Worm (Caenorhabditis elegans) whole organism, L4 larva: ENCODE results near the gene his-62.
A peak's percentile ranks its signal among the peaks of the same experiment; 100 is the strongest.

Experiments
- F26F4.8 ChIP-seq: fragments of 200-800 bp; sonication (Bioruptor generic); conservative IDR thresholded peaks from 2 replicates; pipeline ENCODE4 v1.3.6; 2022; ENCODE audit warnings: missing genetic modification characterization, missing compliant biosample characterization
- F49E8.2 ChIP-seq: sonication (generic microtip); optimal IDR thresholded peaks from 2 replicates; lab custom pipeline; 2016; ENCODE audit warnings: missing compliant biosample characterization, mild to moderate bottlenecking, missing genetic modification characterization, borderline replicate concordance
- T20F7.1 ChIP-seq: fragments of 200-800 bp; sonication (Bioruptor generic); optimal IDR thresholded peaks from 2 replicates; lab custom pipeline; 2018; ENCODE audit warnings: mild to moderate bottlenecking, missing genetic modification characterization, missing compliant biosample characterization
- Y105C5A.15 ChIP-seq: fragments of 200-800 bp; sonication (Bioruptor generic); IDR thresholded peaks from 2 replicates; pipeline ENCODE4 v1.3.6; 2022; ENCODE audit warnings: missing genetic modification characterization, missing compliant biosample characterization
- Y48G9A.11 ChIP-seq: fragments of 200-800 bp; sonication (Bioruptor generic); IDR thresholded peaks from 2 replicates; pipeline ENCODE4 v1.3.6; 2022; ENCODE audit warnings: missing genetic modification reagents, missing genetic modification characterization, missing compliant biosample characterization
- Y75B8A.6 ChIP-seq: fragments of 200-800 bp; sonication (Bioruptor generic); IDR thresholded peaks from 2 replicates; pipeline ENCODE4 v1.3.6; 2022; ENCODE audit warnings: missing genetic modification reagents, missing genetic modification characterization, missing compliant biosample characterization
- aha-1 ChIP-seq: fragments of 150-350 bp; peaks from one replicate; lab custom pipeline; 2014; ENCODE audit warnings: missing biosample characterization, missing genetic modification characterization
- ama-1 ChIP-seq: fragments of 150-350 bp; optimal IDR thresholded peaks from 2 replicates; lab custom pipeline; 2014; ENCODE audit warnings: inconsistent platforms, mixed read lengths
- arid-1 ChIP-seq: fragments of 200-800 bp; sonication (Bioruptor generic); conservative IDR thresholded peaks from 2 replicates; pipeline ENCODE4 v1.3.6; 2022; ENCODE audit warnings: missing genetic modification reagents, missing genetic modification characterization, missing compliant biosample characterization
- ceh-20 ChIP-seq: fragments of 200-800 bp; sonication (Bioruptor generic); IDR thresholded peaks from 2 replicates; pipeline ENCODE4 v1.3.6; 2022; ENCODE audit warnings: missing genetic modification reagents, missing genetic modification characterization, missing compliant biosample characterization
- ceh-82 ChIP-seq: sonication (generic microtip); optimal IDR thresholded peaks from 2 replicates; lab custom pipeline; 2017; ENCODE audit warnings: missing biosample characterization, missing genetic modification characterization
- ctbp-1 ChIP-seq: fragments of 200-800 bp; sonication (Bioruptor generic); IDR thresholded peaks from 2 replicates; pipeline ENCODE4 v1.3.6; 2022; ENCODE audit warnings: missing genetic modification reagents, missing genetic modification characterization, missing compliant biosample characterization
- daf-16 ChIP-seq, 3 experiments: sonication (generic microtip); optimal IDR thresholded peaks; 2 replicates each; lab custom pipeline; 2016 to 2017; ENCODE audit warnings: missing genetic modification characterization in 3 of 3, missing genetic modification reagents in 3 of 3, mild to moderate bottlenecking in 2 of 3, missing compliant biosample characterization in 2 of 3, missing biosample characterization in 1 of 3, moderate library complexity in 1 of 3
- daf-8 ChIP-seq: fragments of 200-800 bp; sonication (Bioruptor generic); IDR thresholded peaks from 2 replicates; pipeline ENCODE4 v1.3.6; 2022; ENCODE audit warnings: missing genetic modification characterization, missing compliant biosample characterization
- dmd-6 ChIP-seq: fragments of 200-800 bp; sonication (Bioruptor generic); IDR thresholded peaks from 2 replicates; pipeline ENCODE4 v1.3.6; 2022; ENCODE audit warnings: missing genetic modification reagents, missing genetic modification characterization, missing compliant biosample characterization
- dmd-8 ChIP-seq: fragments of 200-800 bp; sonication (Bioruptor generic); IDR thresholded peaks from 2 replicates; pipeline ENCODE4 v1.3.6; 2022; ENCODE audit warnings: missing genetic modification characterization, missing compliant biosample characterization
- duxl-1 ChIP-seq: sonication (generic microtip); optimal IDR thresholded peaks from 2 replicates; lab custom pipeline; 2016; ENCODE audit warnings: mild to moderate bottlenecking, missing genetic modification characterization, moderate library complexity, missing compliant biosample characterization; ENCODE audit not compliant: poor library complexity
- dve-1 ChIP-seq: sonication (generic microtip); optimal IDR thresholded peaks from 2 replicates; lab custom pipeline; 2017; ENCODE audit warnings: antibody characterized with exemption, mild to moderate bottlenecking, missing genetic modification characterization, missing compliant biosample characterization; ENCODE audit not compliant: insufficient read depth
- hlh-11 ChIP-seq: fragments of 200-800 bp; sonication (Bioruptor generic); optimal IDR thresholded peaks from 2 replicates; lab custom pipeline; 2018; ENCODE audit warnings: mild to moderate bottlenecking, missing genetic modification characterization, missing compliant biosample characterization
- hmg-1.1 ChIP-seq: fragments of 200-800 bp; sonication (Bioruptor generic); IDR thresholded peaks from 2 replicates; pipeline ENCODE4 v1.3.6; 2022; ENCODE audit warnings: missing genetic modification reagents, missing genetic modification characterization, missing compliant biosample characterization
- lim-7 ChIP-seq: fragments of 200-800 bp; sonication (Bioruptor generic); IDR thresholded peaks from 2 replicates; pipeline ENCODE4 v1.3.6; 2022; ENCODE audit warnings: missing genetic modification characterization, missing compliant biosample characterization
- lin-13 ChIP-seq: fragments of 150-350 bp; optimal IDR thresholded peaks from 2 replicates; lab custom pipeline; 2014; ENCODE audit warnings: missing biosample characterization, missing genetic modification reagents, missing genetic modification characterization
- lin-38 ChIP-seq: fragments of 200-800 bp; sonication (Bioruptor generic); IDR thresholded peaks from 2 replicates; pipeline ENCODE4 v1.3.6; 2022; ENCODE audit warnings: missing genetic modification reagents, missing genetic modification characterization, missing compliant biosample characterization
- lsy-2 ChIP-seq, 2 experiments: fragments of 150-350 bp in 1 of 2; sonication (generic microtip) in 1 of 2; optimal IDR thresholded peaks; 2 replicates each; lab custom pipeline; 2014 to 2017; ENCODE audit warnings: missing biosample characterization in 2 of 2, missing genetic modification characterization in 2 of 2
- madf-9 ChIP-seq: fragments of 200-800 bp; sonication (Bioruptor generic); conservative IDR thresholded peaks from 2 replicates; pipeline ENCODE4 v1.3.6; 2022; ENCODE audit warnings: missing genetic modification reagents, missing genetic modification characterization, missing compliant biosample characterization
- mep-1 ChIP-seq: fragments of 150-350 bp; sonication (generic microtip); optimal IDR thresholded peaks from 3 replicates; lab custom pipeline; 2014; ENCODE audit warnings: missing biosample characterization, missing genetic modification characterization
- mes-2 ChIP-seq: sonication (generic microtip); optimal IDR thresholded peaks from 2 replicates; lab custom pipeline; 2016; ENCODE audit warnings: missing genotype, mild to moderate bottlenecking, missing genetic modification characterization, missing compliant biosample characterization; ENCODE audit not compliant: poor library complexity, severe bottlenecking
- nhr-10 ChIP-seq: fragments of 150-350 bp; optimal IDR thresholded peaks from 2 replicates; lab custom pipeline; 2014; ENCODE audit warnings: missing biosample characterization, missing genetic modification characterization
- nhr-237 ChIP-seq: sonication (generic microtip); optimal IDR thresholded peaks from 2 replicates; lab custom pipeline; 2017; ENCODE audit warnings: missing biosample characterization, missing genetic modification characterization
- nhr-25 ChIP-seq: sonication (generic microtip); optimal IDR thresholded peaks from 2 replicates; lab custom pipeline; 2017; ENCODE audit warnings: missing genetic modification characterization, mild to moderate bottlenecking, missing compliant biosample characterization, antibody characterized with exemption, moderate library complexity, borderline replicate concordance; ENCODE audit not compliant: insufficient read depth
- nhr-28 ChIP-seq: fragments of 150-350 bp; optimal IDR thresholded peaks from 2 replicates; lab custom pipeline; 2014; ENCODE audit warnings: missing biosample characterization, missing genetic modification characterization
- nhr-48 ChIP-seq: sonication (generic microtip); optimal IDR thresholded peaks from 2 replicates; lab custom pipeline; 2016; ENCODE audit warnings: mild to moderate bottlenecking, missing genetic modification characterization, missing compliant biosample characterization
- nhr-77 ChIP-seq: fragments of 150-350 bp; optimal IDR thresholded peaks from 2 replicates; lab custom pipeline; 2014; ENCODE audit warnings: missing biosample characterization, missing genetic modification characterization
- pha-4 ChIP-seq, 2 experiments: fragments of 150-350 bp in 1 of 2; fragments of 200-800 bp in 1 of 2; sonication (Bioruptor generic) in 1 of 2; IDR thresholded peaks in 1 of 2; optimal IDR thresholded peaks in 1 of 2; 2 replicates each; pipeline versions ENCODE4 v1.3.6 to Lab custom; 2014 to 2022; ENCODE audit warnings: missing genetic modification characterization in 2 of 2, missing genetic modification reagents in 2 of 2, missing biosample characterization in 1 of 2, missing compliant biosample characterization in 1 of 2
- php-3 ChIP-seq: fragments of 200-800 bp; sonication (Bioruptor generic); IDR thresholded peaks from 2 replicates; pipeline ENCODE4 v1.3.6; 2022; ENCODE audit warnings: missing genetic modification reagents, missing genetic modification characterization, missing compliant biosample characterization
- set-16 ChIP-seq: fragments of 200-800 bp; sonication (Bioruptor generic); IDR thresholded peaks from 2 replicates; pipeline ENCODE4 v1.3.6; 2022; ENCODE audit warnings: missing genetic modification reagents, missing genetic modification characterization, missing compliant biosample characterization
- snpc-1.2 ChIP-seq: fragments of 200-800 bp; sonication (Bioruptor generic); IDR thresholded peaks from 2 replicates; pipeline ENCODE4 v1.3.6; 2022; ENCODE audit warnings: missing genetic modification reagents, missing genetic modification characterization, missing compliant biosample characterization
- snpc-4 ChIP-seq: fragments of 150-350 bp; optimal IDR thresholded peaks from 2 replicates; lab custom pipeline; 2014; ENCODE audit warnings: missing biosample characterization, missing genetic modification characterization
- tag-97 ChIP-seq: fragments of 200-800 bp; sonication (Bioruptor generic); IDR thresholded peaks from 2 replicates; pipeline ENCODE4 v1.3.6; 2022; ENCODE audit warnings: missing genetic modification characterization, missing compliant biosample characterization
- tra-1 ChIP-seq: fragments of 200-800 bp; sonication (Bioruptor generic); IDR thresholded peaks from 2 replicates; pipeline ENCODE4 v1.3.6; 2022; ENCODE audit warnings: missing genetic modification reagents, missing genetic modification characterization, missing compliant biosample characterization
- unc-130 ChIP-seq: sonication (generic microtip); optimal IDR thresholded peaks from 2 replicates; lab custom pipeline; 2016; ENCODE audit warnings: missing genetic modification reagents, missing genetic modification characterization, missing compliant biosample characterization
- unc-62 ChIP-seq, 3 experiments: fragments of 150-350 bp in 1 of 3; sonication (generic microtip); optimal IDR thresholded peaks in 2 of 3; peaks in 1 of 3; 1 replicate in 1 of 3; 2 replicates in 2 of 3; lab custom pipeline; 2014 to 2017; ENCODE audit warnings: missing biosample characterization in 3 of 3, missing genetic modification characterization in 3 of 3, missing genetic modification reagents in 3 of 3, missing genotype in 1 of 3
- zfp-3 ChIP-seq: fragments of 200-800 bp; sonication (Bioruptor generic); conservative IDR thresholded peaks from 2 replicates; pipeline ENCODE4 v1.3.6; 2022; ENCODE audit warnings: missing genetic modification reagents, missing genetic modification characterization, missing compliant biosample characterization
- zip-11 ChIP-seq: fragments of 200-800 bp; sonication (Bioruptor generic); IDR thresholded peaks from 2 replicates; pipeline ENCODE4 v1.3.6; 2022; ENCODE audit warnings: missing genetic modification characterization, missing compliant biosample characterization
- ztf-7 ChIP-seq: fragments of 150-350 bp; optimal IDR thresholded peaks from 2 replicates; lab custom pipeline; 2014; ENCODE audit warnings: missing biosample characterization, missing genetic modification characterization

The his-62 gene

DNA sequence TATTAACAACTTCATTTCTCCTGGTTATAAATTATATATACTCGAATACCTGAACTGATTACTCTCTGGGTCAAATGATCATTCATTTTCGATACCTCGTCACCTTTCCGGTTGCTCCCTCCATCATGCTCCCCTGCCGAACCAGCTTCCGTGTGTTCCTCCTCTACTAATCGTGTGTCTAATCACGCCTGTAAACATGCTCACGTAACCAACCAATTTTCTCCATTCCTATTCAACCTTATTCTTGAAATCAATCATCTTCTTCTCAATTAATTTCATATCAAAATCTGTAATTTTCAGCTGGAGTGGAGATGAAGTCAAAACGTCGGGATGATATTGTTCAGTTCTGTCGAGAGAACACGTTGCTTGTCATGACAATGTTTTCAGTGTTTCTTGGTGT lies 17.0 kb downstream of the his-62 start, which contains the start of gene glt-6:
Gene glt-6 (plus strand): TSS at position 301 of the 400 bp plus-strand sequence.
- TF ChIP-seq Y105C5A.15, result no peak
- no peak for TF ChIP-seq madf-9
- no peak for TF ChIP-seq snpc-4 (tag; lab: Kevin White, UChicago)
- TF ChIP-seq ceh-82 (tag; lab: Kevin White, UChicago), result no peak
- TF ChIP-seq nhr-10 (tag; lab: Kevin White, UChicago), result no peak
- TF ChIP-seq nhr-28, result no peak
- TF ChIP-seq dve-1, result no peak
- TF ChIP-seq unc-130 (GFP tag; lab: Kevin White, UChicago), result no peak
- TF ChIP-seq set-16 (GFP tag; lab: Robert Waterston, UW), result no peak
- no peak for TF ChIP-seq daf-8
- no peak for TF ChIP-seq hmg-1.1 (GFP tag; lab: Robert Waterston, UW)
- TF ChIP-seq mes-2 (tag; lab: Kevin White, UChicago), result no peak
- TF ChIP-seq Y75B8A.6 (GFP tag; lab: Robert Waterston, UW), result no peak
- TF ChIP-seq dmd-8 (GFP tag; lab: Robert Waterston, UW), result no peak

ce11 chrIV:7505866-7506488 lies 19.6 kb downstream of the his-62 start:
- peak; percentile 12 for TF ChIP-seq duxl-1
- TF ChIP-seq unc-62 (GFP tag; optimal IDR thresholded peaks at IDR 0.05 in 1 of 2; lab: Kevin White, UChicago), result peak in 1 of 2 experiments; percentile 74
- no peak for TF ChIP-seq unc-62 (tag; optimal IDR thresholded peaks at IDR 0.05; lab: Kevin White, UChicago)
- no peak for TF ChIP-seq lim-7 (GFP tag; lab: Robert Waterston, UW)
- peak; percentile 9 for TF ChIP-seq nhr-77 (tag; lab: Kevin White, UChicago)
- TF ChIP-seq daf-8, result 0 out of 2 replicates have a peak, but pooled peaks have one; percentile 41
- TF ChIP-seq tra-1, result no peak
- peak; percentile 1 for TF ChIP-seq nhr-48
- TF ChIP-seq tag-97 (GFP tag; lab: Robert Waterston, UW), result no peak
- TF ChIP-seq lin-38, result peak; percentile 53
- TF ChIP-seq ctbp-1 (GFP tag; lab: Robert Waterston, UW), result peak; percentile 38; the same call in 1 of the 2 replicates
- TF ChIP-seq daf-16 (GFP tag; optimal IDR thresholded peaks at IDR 0.05; lab: Kevin White, UChicago), result peak in 1 of 2 experiments; percentile 10
- peak; percentile 52 for TF ChIP-seq daf-16 (tag; optimal IDR thresholded peaks at IDR 0.05; lab: Kevin White, UChicago)
- no peak for TF ChIP-seq lin-13 (GFP tag; lab: Kevin White, UChicago)
- peak; percentile 50; the same call in 1 of the 2 replicates for TF ChIP-seq arid-1 (GFP tag; lab: Robert Waterston, UW)
- TF ChIP-seq Y48G9A.11 (GFP tag; lab: Robert Waterston, UW), result peak; percentile 13; the same call in 1 of the 2 replicates
- peak; percentile 55 for TF ChIP-seq pha-4 (GFP tag; IDR thresholded peaks at IDR 0.05; lab: Robert Waterston, UW)
- TF ChIP-seq pha-4 (tag; optimal IDR thresholded peaks at IDR 0.05; lab: Kevin White, UChicago), result no peak
- peak; percentile 61 for TF ChIP-seq mep-1
- peak; percentile 29 for TF ChIP-seq hlh-11 (tag; lab: Kevin White, UChicago)
- TF ChIP-seq ceh-20, result no peak
- peak; percentile 34 for TF ChIP-seq nhr-25 (tag; lab: Kevin White, UChicago)
- TF ChIP-seq lsy-2 (tag; optimal IDR thresholded peaks at IDR 0.05; lab: Kevin White, UChicago), result peak in 1 of 2 experiments; percentile 32
- TF ChIP-seq F26F4.8 (GFP tag; lab: Robert Waterston, UW), result 0 out of 2 replicates have a peak, but pooled peaks have one; percentile 12
- TF ChIP-seq zfp-3 (GFP tag; lab: Robert Waterston, UW), result peak; percentile 73; the same call in 1 of the 2 replicates
- TF ChIP-seq zip-11, result no peak
- TF ChIP-seq nhr-237 (tag; lab: Kevin White, UChicago), result no peak
- peak; percentile 27 for TF ChIP-seq mes-2 (tag; lab: Kevin White, UChicago)
- peak; percentile 71 for TF ChIP-seq T20F7.1
- TF ChIP-seq dve-1, result peak; percentile 46
- TF ChIP-seq php-3 (GFP tag; lab: Robert Waterston, UW), result no peak
- peak; percentile 71 for TF ChIP-seq snpc-1.2 (GFP tag; lab: Robert Waterston, UW)
- peak; percentile 40 for TF ChIP-seq dmd-6
- TF ChIP-seq ama-1, result peak; percentile 91
- TF ChIP-seq aha-1 (tag; lab: Kevin White, UChicago), result peak; percentile 93
- TF ChIP-seq nhr-10 (tag; lab: Kevin White, UChicago), result peak; percentile 32
- peak; percentile 45 for TF ChIP-seq F49E8.2 (tag; lab: Kevin White, UChicago)
- TF ChIP-seq ztf-7 (tag; lab: Kevin White, UChicago), result no peak
- TF ChIP-seq unc-130 (GFP tag; lab: Kevin White, UChicago), result peak; percentile 31
- TF ChIP-seq, all 104 proteins: peak for 27
